Fruit fly (Drosophila melanogaster) whole organism, embryonic: ENCODE measurements around the gene Neto.
A peak's percentile ranks its signal among the peaks of the same experiment; 100 is the strongest.

ENCODE experiments used
- Awh ChIP-seq: fragments of 200-800 bp; sonication (Bioruptor generic); IDR thresholded peaks from 2 replicates; pipeline ENCODE4, ENCODE4 v1.3.6; 2022; ENCODE audit warnings: missing biosample characterization, missing genetic modification characterization
- Bteb2 ChIP-seq: fragments of 200-800 bp; sonication (Bioruptor generic); optimal IDR thresholded peaks from 2 replicates; lab custom pipeline; 2016; ENCODE audit warnings: missing biosample characterization, missing genetic modification characterization
- C15 ChIP-seq: fragments of 200-800 bp; sonication (Bioruptor generic); IDR thresholded peaks from 3 replicates; pipeline ENCODE4 v1.3.6; 2022; ENCODE audit warnings: missing biosample characterization, missing genetic modification characterization
- CG10321 ChIP-seq: fragments of 200-800 bp; sonication (Bioruptor generic); IDR thresholded peaks from 2 replicates; pipeline ENCODE4 v1.3.6; 2022; ENCODE audit warnings: missing biosample characterization, missing genetic modification characterization
- CG10565 ChIP-seq: fragments of 200-800 bp; sonication (Bioruptor generic); optimal IDR thresholded peaks from 3 replicates; lab custom pipeline; 2016; ENCODE audit warnings: missing biosample characterization, mild to moderate bottlenecking, missing genetic modification characterization
- CG14710 ChIP-seq: fragments of 200-800 bp; sonication (Bioruptor generic); optimal IDR thresholded peaks from 3 replicates; lab custom pipeline; 2019; ENCODE audit warnings: missing biosample characterization, mild to moderate bottlenecking, missing genetic modification characterization, moderate library complexity
- CG15479 ChIP-seq: fragments of 200-800 bp; sonication (Bioruptor generic); optimal IDR thresholded peaks from 3 replicates; lab custom pipeline; 2019; ENCODE audit warnings: missing biosample characterization, mild to moderate bottlenecking, missing genetic modification characterization, moderate library complexity
- CG1602 ChIP-seq: fragments of 200-800 bp; sonication (Bioruptor generic); optimal IDR thresholded peaks from 3 replicates; lab custom pipeline; 2016; ENCODE audit warnings: missing biosample characterization, missing genetic modification characterization
- CG1603 ChIP-seq: fragments of 200-800 bp; sonication (Bioruptor generic); optimal IDR thresholded peaks from 2 replicates; lab custom pipeline; 2019; ENCODE audit warnings: missing biosample characterization, mild to moderate bottlenecking, missing genetic modification characterization, moderate library complexity
- CG16815 ChIP-seq: fragments of 200-800 bp; sonication (Bioruptor generic); optimal IDR thresholded peaks from 3 replicates; lab custom pipeline; 2017; ENCODE audit warnings: missing biosample characterization, mild to moderate bottlenecking, missing genetic modification characterization
- CG34224 ChIP-seq: fragments of 200-800 bp; sonication (Bioruptor generic); IDR thresholded peaks from 3 replicates; pipeline ENCODE4 v1.3.6; 2022; ENCODE audit warnings: missing biosample characterization, missing genetic modification characterization; ENCODE audit not compliant: partially characterized antibody
- CG3995 ChIP-seq: fragments of 200-800 bp; sonication (Bioruptor generic); optimal IDR thresholded peaks from 3 replicates; lab custom pipeline; 2016; ENCODE audit warnings: missing biosample characterization, missing genetic modification characterization
- CG4730 ChIP-seq: fragments of 200-800 bp; sonication (Bioruptor generic); IDR thresholded peaks from 2 replicates; pipeline ENCODE4 v1.3.6; 2022; ENCODE audit warnings: missing biosample characterization, missing genetic modification characterization
- CG6254 ChIP-seq: fragments of 200-800 bp; sonication (Bioruptor generic); optimal IDR thresholded peaks from 3 replicates; lab custom pipeline; 2017; ENCODE audit warnings: mild to moderate bottlenecking, missing biosample characterization, missing genetic modification reagents, missing genetic modification characterization
- CrebB ChIP-seq: fragments of 200-800 bp; sonication (Bioruptor generic); optimal IDR thresholded peaks from 3 replicates; lab custom pipeline; 2018; ENCODE audit warnings: missing biosample characterization, mild to moderate bottlenecking, missing genetic modification characterization
- D19A ChIP-seq: fragments of 200-800 bp; optimal IDR thresholded peaks from 3 replicates; lab custom pipeline; 2019; ENCODE audit warnings: missing biosample characterization, mild to moderate bottlenecking, missing genetic modification characterization, moderate library complexity
- Doc2 ChIP-seq: fragments of 200-800 bp; sonication (Bioruptor generic); IDR thresholded peaks from 2 replicates; pipeline ENCODE4 v1.3.6; 2022; ENCODE audit warnings: missing biosample characterization, missing genetic modification characterization
- HLH4C ChIP-seq: fragments of 200-800 bp; sonication (Bioruptor generic); IDR thresholded peaks from 3 replicates; pipeline ENCODE4 v1.3.6; 2022; ENCODE audit warnings: missing biosample characterization, missing genetic modification characterization; ENCODE audit not compliant: partially characterized antibody
- HmgZ ChIP-seq: fragments of 200-800 bp; sonication (Bioruptor generic); optimal IDR thresholded peaks from 2 replicates; lab custom pipeline; 2018; ENCODE audit warnings: missing biosample characterization, mild to moderate bottlenecking, missing genetic modification characterization
- MBD-R2 ChIP-seq: fragments of 200-800 bp; sonication (Bioruptor generic); IDR thresholded peaks from 2 replicates; pipeline ENCODE4 v1.3.6; 2022; ENCODE audit warnings: missing biosample characterization, missing genetic modification characterization
- MTF-1 ChIP-seq: fragments of 200-800 bp; sonication (Bioruptor generic); optimal IDR thresholded peaks from 2 replicates; lab custom pipeline; 2018; ENCODE audit warnings: missing biosample characterization, mild to moderate bottlenecking, missing genetic modification characterization, borderline replicate concordance
- PHDP ChIP-seq: fragments of 200-800 bp; sonication (Bioruptor generic); optimal IDR thresholded peaks from 3 replicates; lab custom pipeline; 2018; ENCODE audit warnings: missing biosample characterization, mild to moderate bottlenecking, missing genetic modification characterization, moderate library complexity
- Pdp1 ChIP-seq, 2 experiments: fragments of 200-800 bp; sonication (Bioruptor generic); optimal IDR thresholded peaks; 3 replicates each; lab custom pipeline; 2016; ENCODE audit warnings: missing biosample characterization in 2 of 2, missing genetic modification characterization in 2 of 2, mild to moderate bottlenecking in 1 of 2, moderate library complexity in 1 of 2
- Rfx ChIP-seq: fragments of 200-800 bp; sonication (Bioruptor generic); IDR thresholded peaks from 2 replicates; pipeline ENCODE4 v1.3.6; 2022; ENCODE audit warnings: missing biosample characterization, missing genetic modification characterization
- Sin3A ChIP-seq: fragments of >200 bp; optimal IDR thresholded peaks from 2 replicates; lab custom pipeline; 2018
- Trl ChIP-seq, 3 experiments: fragments of >200 bp in 2 of 3; fragments of 200-800 bp in 1 of 3; sonication (Bioruptor generic) in 1 of 3; optimal IDR thresholded peaks; 2 replicates in 1 of 3; 3 replicates in 2 of 3; lab custom pipeline; 2016 to 2017; ENCODE audit warnings: missing biosample characterization in 1 of 3, missing genetic modification characterization in 1 of 3
- Vsx1 ChIP-seq: fragments of 200-800 bp; sonication (Bioruptor generic); optimal IDR thresholded peaks from 2 replicates; lab custom pipeline; 2017; ENCODE audit warnings: missing biosample characterization, mild to moderate bottlenecking, missing genetic modification characterization, missing genetic modification reagents
- bigmax ChIP-seq: fragments of 200-800 bp; sonication (Bioruptor generic); optimal IDR thresholded peaks from 2 replicates; lab custom pipeline; 2018; ENCODE audit warnings: missing biosample characterization, mild to moderate bottlenecking, missing genetic modification characterization
- dati ChIP-seq: fragments of 200-800 bp; sonication (Bioruptor generic); IDR thresholded peaks from 2 replicates; pipeline ENCODE4 v1.3.6; 2022; ENCODE audit warnings: missing biosample characterization, missing genetic modification characterization
- dysf ChIP-seq: fragments of 200-800 bp; sonication (Bioruptor generic); IDR thresholded peaks from 3 replicates; pipeline ENCODE4 v1.3.6; 2022; ENCODE audit warnings: missing biosample characterization, missing genetic modification characterization
- exex ChIP-seq: fragments of 200-800 bp; sonication (Bioruptor generic); optimal IDR thresholded peaks from 4 replicates; lab custom pipeline; 2018; ENCODE audit warnings: missing biosample characterization, mild to moderate bottlenecking, missing genetic modification characterization, moderate library complexity
- gcm2 ChIP-seq: fragments of 200-800 bp; sonication (Bioruptor generic); optimal IDR thresholded peaks from 2 replicates; lab custom pipeline; 2016; ENCODE audit warnings: missing biosample characterization, missing genetic modification characterization
- ind ChIP-seq: fragments of 200-800 bp; sonication (Bioruptor generic); optimal IDR thresholded peaks from 3 replicates; lab custom pipeline; 2016; ENCODE audit warnings: missing biosample characterization, missing genetic modification characterization
- insv ChIP-seq, 2 experiments: fragments of 200-800 bp; sonication (Bioruptor generic); optimal IDR thresholded peaks; 3 replicates each; lab custom pipeline; 2016 to 2018; ENCODE audit warnings: missing biosample characterization in 2 of 2, missing genetic modification characterization in 2 of 2
- inv ChIP-seq: fragments of 200-800 bp; sonication (Bioruptor generic); IDR thresholded peaks from 2 replicates; pipeline ENCODE4 v1.3.6; 2022; ENCODE audit warnings: missing biosample characterization, missing genetic modification characterization; ENCODE audit not compliant: partially characterized antibody
- jumu ChIP-seq: fragments of 200-800 bp; sonication (Bioruptor generic); optimal IDR thresholded peaks from 3 replicates; lab custom pipeline; 2016; ENCODE audit warnings: missing biosample characterization, missing genetic modification characterization
- mld ChIP-seq: fragments of 200-800 bp; sonication (Bioruptor generic); IDR thresholded peaks from 3 replicates; pipeline ENCODE4 v1.3.6; 2022; ENCODE audit warnings: missing biosample characterization, missing genetic modification characterization; ENCODE audit not compliant: partially characterized antibody
- nom ChIP-seq: fragments of 200-800 bp; sonication (Bioruptor generic); optimal IDR thresholded peaks from 2 replicates; lab custom pipeline; 2017; ENCODE audit warnings: missing biosample characterization, missing genetic modification characterization, mild to moderate bottlenecking, moderate library complexity, missing genetic modification reagents
- p53 ChIP-seq: fragments of 200-800 bp; sonication (Bioruptor generic); optimal IDR thresholded peaks from 2 replicates; lab custom pipeline; 2016; ENCODE audit warnings: missing biosample characterization, missing genetic modification characterization
- peb ChIP-seq: fragments of 200-800 bp; sonication (Bioruptor generic); IDR thresholded peaks from 2 replicates; pipeline ENCODE4 v1.3.6; 2022; ENCODE audit warnings: missing biosample characterization, missing genetic modification characterization
- phol ChIP-seq: fragments of 200-800 bp; sonication (Bioruptor generic); optimal IDR thresholded peaks from 3 replicates; lab custom pipeline; 2018; ENCODE audit warnings: missing biosample characterization, mild to moderate bottlenecking, missing genetic modification characterization, moderate library complexity
- pita ChIP-seq: fragments of 200-800 bp; sonication (Bioruptor generic); optimal IDR thresholded peaks from 2 replicates; lab custom pipeline; 2017; ENCODE audit warnings: missing biosample characterization, mild to moderate bottlenecking, missing genetic modification characterization
- row ChIP-seq: fragments of 200-800 bp; sonication (Bioruptor generic); IDR thresholded peaks from 3 replicates; pipeline ENCODE4 v1.3.6; 2022; ENCODE audit warnings: missing biosample characterization, missing genetic modification characterization
- slbo ChIP-seq: fragments of 200-800 bp; sonication (Bioruptor generic); IDR thresholded peaks from 2 replicates; pipeline ENCODE4 v1.3.6; 2022; ENCODE audit warnings: missing biosample characterization, missing genetic modification characterization
- slou ChIP-seq: fragments of 200-800 bp; sonication (Bioruptor generic); optimal IDR thresholded peaks from 3 replicates; lab custom pipeline; 2016; ENCODE audit warnings: missing biosample characterization, missing genetic modification characterization
- tin ChIP-seq: fragments of 200-800 bp; sonication (Bioruptor generic); optimal IDR thresholded peaks from 3 replicates; lab custom pipeline; 2016; ENCODE audit warnings: missing biosample characterization, missing genetic modification characterization
- trh ChIP-seq: fragments of 200-800 bp; sonication (Bioruptor generic); optimal IDR thresholded peaks from 2 replicates; lab custom pipeline; 2016; ENCODE audit warnings: missing biosample characterization, missing genetic modification characterization
- vfl ChIP-seq: fragments of 200-800 bp; sonication (Bioruptor generic); optimal IDR thresholded peaks from 2 replicates; lab custom pipeline; 2016; ENCODE audit warnings: missing biosample characterization, missing genetic modification characterization

The Neto gene

DNA sequence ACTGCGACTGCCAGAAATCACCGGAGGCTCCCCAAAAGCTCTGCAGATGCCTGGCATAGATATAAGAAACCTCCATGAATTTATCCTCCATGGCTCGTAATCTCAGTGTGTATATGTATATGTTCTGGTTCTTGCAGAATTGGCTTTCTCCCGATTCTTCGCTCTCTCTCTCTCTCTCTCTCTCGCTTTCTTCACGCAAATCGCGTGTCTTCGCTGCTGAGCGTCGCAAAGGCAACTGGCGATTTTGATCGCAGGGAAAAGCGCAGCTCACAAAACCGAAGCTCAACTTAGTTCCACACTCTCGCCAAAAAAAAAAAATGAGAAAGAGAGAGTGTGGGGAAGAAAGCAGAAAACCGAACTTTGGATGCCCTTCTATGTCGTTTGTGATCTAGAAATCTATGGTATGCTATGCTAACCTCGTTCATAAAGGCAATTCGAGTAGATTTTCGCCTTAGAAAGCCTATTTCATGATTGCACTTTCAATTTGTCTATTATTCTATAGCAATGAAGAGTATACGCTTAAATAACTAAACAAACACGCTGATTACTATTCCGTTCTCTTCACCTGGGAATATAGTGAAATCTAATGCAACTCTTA lies 34.2 kb upstream of the Neto start:
- TF ChIP-seq CG4730 (GFP tag; lab: Robert Waterston, UW), result no peak
- TF ChIP-seq Doc2 (GFP tag; lab: Robert Waterston, UW), result no peak
- TF ChIP-seq Bteb2 (GFP tag; lab: Kevin White, UChicago), result no peak
- TF ChIP-seq dysf (GFP tag; lab: Robert Waterston, UW), result 0 out of 3 replicates have a peak, but pooled peaks have one; percentile 17
- peak in 1 of 2 experiments; percentile 55 for TF ChIP-seq Pdp1 (GFP tag; optimal IDR thresholded peaks at IDR 0.05; lab: Kevin White, UChicago)
- peak; percentile 32 to 41 for TF ChIP-seq Trl (optimal IDR thresholded peaks at IDR 0.05; lab: Kevin White, UChicago)
- no peak for TF ChIP-seq Trl (GFP tag; optimal IDR thresholded peaks at IDR 0.05; lab: Kevin White, UChicago)
- TF ChIP-seq CG10565 (GFP tag; lab: Kevin White, UChicago), result no peak
- TF ChIP-seq ind (GFP tag; lab: Kevin White, UChicago), result no peak
- TF ChIP-seq phol (tag; lab: Kevin White, UChicago), result no peak
- no peak for TF ChIP-seq CG1602 (GFP tag; lab: Kevin White, UChicago)
- TF ChIP-seq PHDP, result no peak
- TF ChIP-seq CrebB (tag; lab: Kevin White, UChicago), result no peak
- no peak for TF ChIP-seq Awh (GFP tag; lab: Robert Waterston, UW)
- peak; percentile 79 for TF ChIP-seq D19A (tag; lab: Kevin White, UChicago)
- peak; percentile 10 for TF ChIP-seq nom (GFP tag; lab: Kevin White, UChicago)
- TF ChIP-seq dati (GFP tag; lab: Robert Waterston, UW), result no peak
- TF ChIP-seq slou (GFP tag; lab: Kevin White, UChicago), result no peak
- no peak for TF ChIP-seq CG16815 (GFP tag; lab: Kevin White, UChicago)
- no peak for TF ChIP-seq CG3995 (GFP tag; lab: Kevin White, UChicago)
- TF ChIP-seq MBD-R2 (GFP tag; lab: Robert Waterston, UW), result no peak
- TF ChIP-seq trh, result no peak
- TF ChIP-seq C15, result no peak
- TF ChIP-seq gcm2 (GFP tag; lab: Kevin White, UChicago), result no peak
- TF ChIP-seq exex (tag; lab: Kevin White, UChicago), result no peak
- no peak for TF ChIP-seq CG6254
- TF ChIP-seq mld (GFP tag; lab: Robert Waterston, UW), result 0 out of 3 replicates have a peak, but pooled peaks have one; percentile 40
- TF ChIP-seq pita (GFP tag; lab: Kevin White, UChicago), result no peak
- TF ChIP-seq CG15479 (GFP tag; lab: Kevin White, UChicago), result no peak

DNA sequence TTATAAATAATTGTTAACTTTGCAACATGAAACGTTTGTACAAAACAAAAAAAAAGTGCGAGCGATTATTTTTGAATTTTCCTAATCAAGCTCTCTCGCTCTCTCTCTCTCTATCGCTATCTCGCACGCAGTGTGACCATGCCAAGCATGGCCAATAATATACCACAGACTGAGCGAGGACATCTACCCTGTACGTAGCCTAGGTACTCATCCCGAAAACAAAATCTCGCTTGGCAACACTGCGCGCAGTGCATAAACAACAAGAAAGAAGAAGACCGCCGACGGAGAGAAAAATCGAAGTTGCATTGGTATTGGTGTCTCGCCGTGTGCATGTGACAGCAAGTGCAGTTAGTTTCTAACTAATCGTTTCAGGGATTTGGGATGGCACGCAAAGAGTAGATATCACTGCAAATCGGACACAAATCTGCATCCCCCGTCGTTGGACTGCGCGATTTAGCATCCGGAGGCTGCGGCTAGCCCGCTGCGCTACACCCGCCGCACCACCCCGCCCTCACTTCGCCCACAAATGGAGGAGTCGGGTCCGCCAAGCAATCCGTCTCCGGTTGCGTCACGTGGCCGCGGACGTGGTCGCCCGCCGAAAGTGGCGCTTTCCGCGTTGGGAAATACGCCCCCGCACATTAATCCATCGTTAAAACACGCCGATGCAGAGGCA lies 32.6 kb upstream of the Neto start, which contains the start of the genes CG1998 and Set2:
TSS of gene CG1998 (minus strand) at position 134 of the 673 bp plus-strand sequence.
TSS of gene Set2 (plus strand) at position 302 of the 673 bp plus-strand sequence.
- peak; percentile 43 for TF ChIP-seq bigmax (GFP tag; lab: Kevin White, UChicago)
- TF ChIP-seq tin (GFP tag; lab: Kevin White, UChicago), result peak; percentile 25
- TF ChIP-seq slbo (GFP tag; lab: Robert Waterston, UW), result peak; percentile 29; the same call in 1 of the 2 replicates
- TF ChIP-seq jumu (GFP tag; lab: Kevin White, UChicago), result peak; percentile 7
- peak; percentile 15 for TF ChIP-seq Sin3A (lab: Kevin White, UChicago)
- 0 out of 3 replicates have a peak, but pooled peaks have one; percentile 23 for TF ChIP-seq HLH4C (GFP tag; lab: Robert Waterston, UW)
- peak; percentile 79 for TF ChIP-seq HmgZ (tag; lab: Kevin White, UChicago)
- no peak for TF ChIP-seq peb
- peak; percentile 11; the same call in 1 of the 3 replicates for TF ChIP-seq CG34224 (GFP tag; lab: Robert Waterston, UW)
- peak; percentile 25 for TF ChIP-seq p53 (GFP tag; lab: Kevin White, UChicago)
- TF ChIP-seq vfl (GFP tag; lab: Kevin White, UChicago), result peak; percentile 10
- no peak for TF ChIP-seq Vsx1 (GFP tag; lab: Kevin White, UChicago)
- TF ChIP-seq inv (GFP tag; lab: Robert Waterston, UW), result peak; percentile 46; the same call in 1 of the 2 replicates
- peak; percentile 81 for TF ChIP-seq CG14710 (tag; lab: Kevin White, UChicago)
- TF ChIP-seq insv (GFP tag; optimal IDR thresholded peaks at IDR 0.05; lab: Kevin White, UChicago), result peak in 1 of 2 experiments; percentile 74
- peak; percentile 70 for TF ChIP-seq Rfx (GFP tag; lab: Robert Waterston, UW)
- peak; percentile 11 for TF ChIP-seq MTF-1
- peak; percentile 85 for TF ChIP-seq CG1603 (tag; lab: Kevin White, UChicago)
- TF ChIP-seq CG10321 (GFP tag; lab: Robert Waterston, UW), result peak; percentile 82
- TF ChIP-seq row (GFP tag; lab: Robert Waterston, UW), result peak; percentile 51; the same call in 2 of the 3 replicates
